Worm (Caenorhabditis elegans): ENCODE data around the gene C49F8.1.

- TF ChIP-seq him-1 (tag; optimal IDR thresholded peaks at IDR 0.05), result no peak
- no peak for TF ChIP-seq W03F9.2 (tag; optimal IDR thresholded peaks at IDR 0.05)
- no peak for TF ChIP-seq dao-5 (tag; optimal IDR thresholded peaks at IDR 0.05)
Observed at ce11 chrX:13399221-13399620, 34.4 kb upstream of the C49F8.1 start, which contains the start of gene F02C12.2.
